Worm (Caenorhabditis elegans) whole organism, L4 larva: ENCODE results near the gene ZK1240.1.

Source experiments
- lin-39 ChIP-seq: fragments of 150-350 bp; optimal IDR thresholded peaks from 2 replicates; lab custom pipeline; 2014; ENCODE audit warnings: missing biosample characterization, missing genetic modification reagents, missing genetic modification characterization
- snpc-4 ChIP-seq: fragments of 150-350 bp; optimal IDR thresholded peaks from 2 replicates; lab custom pipeline; 2014; ENCODE audit warnings: missing biosample characterization, missing genetic modification characterization

DNA sequence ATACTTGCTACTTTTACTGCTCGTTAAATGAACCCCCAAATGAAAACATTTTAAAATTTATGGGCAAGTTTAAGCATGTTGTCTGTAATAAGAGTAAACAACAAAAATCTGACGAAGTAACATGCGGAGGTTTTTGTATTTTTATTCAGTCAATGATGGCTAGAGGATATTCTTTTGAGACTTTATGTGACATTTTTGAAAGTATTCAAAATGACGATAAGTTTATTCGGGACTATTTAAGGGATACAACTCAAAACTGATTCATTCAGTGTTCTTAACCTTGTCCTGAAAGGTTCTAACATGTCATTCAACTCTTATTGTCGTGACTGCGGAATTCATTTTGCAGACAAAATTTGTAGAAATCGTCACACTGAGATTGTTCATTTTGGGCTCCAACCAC, 49.4 kb upstream of the ZK1240.1 start, which contains the start of gene K09F6.11:
- TF ChIP-seq lin-39 (no peak), snpc-4 (tag; lab: Kevin White, UChicago) (no peak)
